Fruit fly (Drosophila melanogaster): ENCODE results near the gene CG5880.

The CG5880 gene

DNA sequence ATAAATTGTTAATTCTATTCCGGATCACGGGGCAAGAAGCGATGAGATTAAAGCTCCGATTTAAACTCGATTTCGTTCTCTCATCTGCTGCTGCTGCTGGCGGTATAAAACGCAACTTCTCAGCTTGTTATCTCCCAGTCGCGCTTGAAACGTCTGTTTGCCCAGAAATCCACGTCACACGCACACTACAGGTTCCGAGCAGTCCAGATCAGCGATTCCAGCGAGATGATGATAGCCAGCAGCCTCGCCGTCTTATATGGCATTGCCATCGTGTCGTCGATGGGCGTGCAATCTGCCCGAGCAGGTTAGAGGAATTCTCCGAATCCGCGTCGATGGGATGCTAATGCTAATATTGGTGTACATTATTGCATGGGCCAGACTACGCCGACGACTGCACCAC lies 41.3 kb downstream of the CG5880 start, which contains the start of gene grass (continued):
- TF ChIP-seq CG12391 (tag; optimal IDR thresholded peaks at IDR 0.05) (no peak), CG4404 (GFP tag; IDR thresholded peaks at IDR 0.05) (0 out of 2 replicates have a peak, but pooled peaks have one; percentile 34), tap (tag; optimal IDR thresholded peaks at IDR 0.05) (no peak), grn (GFP tag; optimal IDR thresholded peaks at IDR 0.05) (peak; percentile 17), CG14965 (GFP tag; optimal IDR thresholded peaks at IDR 0.05; ENCODE audit: borderline replicate concordance) (no peak), CG3838 (GFP tag; optimal IDR thresholded peaks at IDR 0.05) (no peak), dimm (GFP tag; IDR thresholded peaks at IDR 0.05) (no peak), CG3065 (GFP tag; optimal IDR thresholded peaks at IDR 0.05) (no peak), zen (tag; optimal IDR thresholded peaks at IDR 0.05) (no peak)

DNA sequence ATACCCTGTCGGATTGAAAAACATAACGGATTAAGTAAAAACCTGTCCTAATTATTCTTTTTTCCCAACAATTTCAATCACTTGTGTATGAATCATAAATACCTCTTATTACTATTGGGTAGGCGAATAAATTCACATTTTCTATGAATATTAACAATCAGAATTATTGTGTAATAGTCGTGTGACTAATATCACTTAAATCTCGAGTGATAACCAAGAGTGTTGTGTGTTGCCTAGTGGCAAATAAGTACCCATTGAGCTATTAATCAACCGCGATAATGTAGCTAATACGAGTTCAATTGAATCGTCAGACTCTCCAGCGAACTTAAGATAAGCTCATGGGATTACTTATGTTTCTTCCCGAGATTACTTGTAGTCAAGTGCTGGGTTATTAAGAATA lies 43.3 kb downstream of the CG5880 start:
- TF ChIP-seq CG10209 (GFP tag; optimal IDR thresholded peaks at IDR 0.05) (no peak), CG8359 (GFP tag; optimal IDR thresholded peaks at IDR 0.05; ENCODE audit: borderline replicate concordance) (no peak), CG34376 (GFP tag; optimal IDR thresholded peaks at IDR 0.05) (peak; percentile 1), Gsc (GFP tag; IDR thresholded peaks at IDR 0.05) (no peak), Sox100B (GFP tag; optimal IDR thresholded peaks at IDR 0.05) (no peak), CG8281 (tag; optimal IDR thresholded peaks at IDR 0.05) (no peak), D19B (GFP tag; optimal IDR thresholded peaks at IDR 0.05) (peak; percentile 64), exex (tag; optimal IDR thresholded peaks at IDR 0.05) (peak; percentile 82), gro (GFP tag; optimal IDR thresholded peaks at IDR 0.05) (peak; percentile 5), NC2α (GFP tag; optimal IDR thresholded peaks at IDR 0.05) (no peak), Fer3 (tag; optimal IDR thresholded peaks at IDR 0.05) (no peak), Pdp1 (GFP tag; optimal IDR thresholded peaks at IDR 0.05) (peak in 1 of 2 experiments; percentile 69), CG14965 (GFP tag; optimal IDR thresholded peaks at IDR 0.05; ENCODE audit: borderline replicate concordance) (no peak)

DNA sequence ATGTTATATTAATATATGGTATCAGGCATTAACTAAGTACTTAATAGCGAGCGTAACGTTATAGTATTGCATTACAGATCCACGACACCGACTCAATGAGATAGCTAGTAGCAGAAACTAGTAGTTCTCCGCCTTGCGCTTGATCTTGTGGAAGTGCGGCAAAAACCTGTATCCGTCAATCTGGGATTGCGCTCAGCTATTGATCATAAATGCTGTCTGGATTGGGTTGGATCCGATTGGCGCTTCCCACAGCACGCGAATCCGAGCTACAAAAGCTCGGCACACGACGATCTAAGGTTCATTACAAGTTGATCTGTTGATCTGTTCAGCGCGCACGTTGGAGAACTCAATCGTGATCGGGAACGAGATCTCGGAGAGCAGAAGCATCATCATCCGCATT lies 44.3 kb downstream of the CG5880 start, which contains the start of gene CG5909:
Gene CG5909 (plus strand): TSS at position 301 of the 400 bp plus-strand sequence.
- TF ChIP-seq Fer2 (tag; optimal IDR thresholded peaks at IDR 0.05), result no peak
- TF ChIP-seq CG4328 (GFP tag; optimal IDR thresholded peaks at IDR 0.05), result no peak
- no peak for TF ChIP-seq gcm (GFP tag; optimal IDR thresholded peaks at IDR 0.05)
- TF ChIP-seq CG5953 (GFP tag; IDR thresholded peaks at IDR 0.05), result no peak
- no peak for TF ChIP-seq CG16863 (GFP tag; optimal IDR thresholded peaks at IDR 0.05)
- no peak for TF ChIP-seq CG7271 (tag; optimal IDR thresholded peaks at IDR 0.05)
- TF ChIP-seq tin (GFP tag; optimal IDR thresholded peaks at IDR 0.05), result no peak
- TF ChIP-seq NfI (GFP tag; optimal IDR thresholded peaks at IDR 0.05), result no peak
- no peak for TF ChIP-seq gcm2 (GFP tag; optimal IDR thresholded peaks at IDR 0.05)
- no peak for TF ChIP-seq CG9817 (tag; optimal IDR thresholded peaks at IDR 0.05)
- no peak for TF ChIP-seq fd102C (GFP tag; optimal IDR thresholded peaks at IDR 0.05)
- TF ChIP-seq CG3995 (GFP tag; optimal IDR thresholded peaks at IDR 0.05), result no peak
- no peak for TF ChIP-seq CG17612 (GFP tag; IDR thresholded peaks at IDR 0.05)
- TF ChIP-seq tgo (GFP tag; IDR thresholded peaks at IDR 0.05), result no peak
- TF ChIP-seq CG12391 (tag; optimal IDR thresholded peaks at IDR 0.05), result no peak
- TF ChIP-seq CG3407 (GFP tag; optimal IDR thresholded peaks at IDR 0.05), result no peak
- no peak for TF ChIP-seq CG9932 (GFP tag; IDR thresholded peaks at IDR 0.05)
- no peak for TF ChIP-seq peb (GFP tag; IDR thresholded peaks at IDR 0.05)

All from whole organism, embryonic.